Worm (Caenorhabditis elegans) whole organism, L4 larva: ENCODE results near the gene mnm-2.

Experiments
- D1046.2 ChIP-seq: fragments of 200-800 bp; sonication (Bioruptor generic); IDR thresholded peaks from 2 replicates; pipeline ENCODE4 v1.3.6; 2022; ENCODE audit warnings: missing genetic modification characterization, missing compliant biosample characterization
- F10B5.3 ChIP-seq: sonication (generic microtip); optimal IDR thresholded peaks from 2 replicates; lab custom pipeline; 2016; ENCODE audit warnings: mild to moderate bottlenecking, missing genetic modification characterization, missing compliant biosample characterization
- Y48G9A.11 ChIP-seq: fragments of 200-800 bp; sonication (Bioruptor generic); IDR thresholded peaks from 2 replicates; pipeline ENCODE4 v1.3.6; 2022; ENCODE audit warnings: missing genetic modification reagents, missing genetic modification characterization, missing compliant biosample characterization
- ZK337.2 ChIP-seq: fragments of 200-800 bp; sonication (Bioruptor generic); IDR thresholded peaks from 2 replicates; pipeline ENCODE4 v1.3.6; 2022; ENCODE audit warnings: missing genetic modification reagents, missing genetic modification characterization, missing compliant biosample characterization
- aha-1 ChIP-seq: fragments of 150-350 bp; peaks from one replicate; lab custom pipeline; 2014; ENCODE audit warnings: missing biosample characterization, missing genetic modification characterization
- ces-1 ChIP-seq: fragments of 150-350 bp; sonication (generic microtip); optimal IDR thresholded peaks from 4 replicates; lab custom pipeline; 2014; ENCODE audit warnings: missing biosample characterization, missing genetic modification reagents, missing genetic modification characterization
- ctbp-1 ChIP-seq: fragments of 200-800 bp; sonication (Bioruptor generic); IDR thresholded peaks from 2 replicates; pipeline ENCODE4 v1.3.6; 2022; ENCODE audit warnings: missing genetic modification reagents, missing genetic modification characterization, missing compliant biosample characterization
- dmd-6 ChIP-seq: fragments of 200-800 bp; sonication (Bioruptor generic); IDR thresholded peaks from 2 replicates; pipeline ENCODE4 v1.3.6; 2022; ENCODE audit warnings: missing genetic modification reagents, missing genetic modification characterization, missing compliant biosample characterization
- dve-1 ChIP-seq: sonication (generic microtip); optimal IDR thresholded peaks from 2 replicates; lab custom pipeline; 2017; ENCODE audit warnings: antibody characterized with exemption, mild to moderate bottlenecking, missing genetic modification characterization, missing compliant biosample characterization; ENCODE audit not compliant: insufficient read depth
- egl-27 ChIP-seq: sonication (generic microtip); optimal IDR thresholded peaks from 3 replicates; lab custom pipeline; 2017; ENCODE audit warnings: missing biosample characterization, missing genetic modification reagents, missing genetic modification characterization
- egl-43 ChIP-seq: fragments of 200-800 bp; sonication (Bioruptor generic); IDR thresholded peaks from 2 replicates; pipeline ENCODE4 v1.3.6; 2022; ENCODE audit warnings: missing genetic modification reagents, missing genetic modification characterization, missing compliant biosample characterization
- gei-8 ChIP-seq: fragments of 200-800 bp; sonication (Bioruptor generic); optimal IDR thresholded peaks from 2 replicates; lab custom pipeline; 2018; ENCODE audit warnings: mild to moderate bottlenecking, missing genetic modification characterization, missing compliant biosample characterization
- hif-1 ChIP-seq, 2 experiments: sonication (generic microtip); optimal IDR thresholded peaks; 2 replicates each; lab custom pipeline; 2016 to 2017; ENCODE audit warnings: missing compliant biosample characterization in 2 of 2, missing genetic modification characterization in 2 of 2, missing genetic modification reagents in 2 of 2, missing genotype in 2 of 2, mild to moderate bottlenecking in 1 of 2
- hlh-11 ChIP-seq: fragments of 200-800 bp; sonication (Bioruptor generic); optimal IDR thresholded peaks from 2 replicates; lab custom pipeline; 2018; ENCODE audit warnings: mild to moderate bottlenecking, missing genetic modification characterization, missing compliant biosample characterization
- hmg-1.1 ChIP-seq: fragments of 200-800 bp; sonication (Bioruptor generic); IDR thresholded peaks from 2 replicates; pipeline ENCODE4 v1.3.6; 2022; ENCODE audit warnings: missing genetic modification reagents, missing genetic modification characterization, missing compliant biosample characterization
- lin-1 ChIP-seq: fragments of 200-800 bp; sonication (Bioruptor generic); IDR thresholded peaks from 2 replicates; pipeline ENCODE4 v1.3.6; 2022; ENCODE audit warnings: missing genetic modification reagents, missing genetic modification characterization, missing compliant biosample characterization
- lin-38 ChIP-seq: fragments of 200-800 bp; sonication (Bioruptor generic); IDR thresholded peaks from 2 replicates; pipeline ENCODE4 v1.3.6; 2022; ENCODE audit warnings: missing genetic modification reagents, missing genetic modification characterization, missing compliant biosample characterization
- lin-39 ChIP-seq: fragments of 150-350 bp; optimal IDR thresholded peaks from 2 replicates; lab custom pipeline; 2014; ENCODE audit warnings: missing biosample characterization, missing genetic modification reagents, missing genetic modification characterization
- madf-9 ChIP-seq: fragments of 200-800 bp; sonication (Bioruptor generic); conservative IDR thresholded peaks from 2 replicates; pipeline ENCODE4 v1.3.6; 2022; ENCODE audit warnings: missing genetic modification reagents, missing genetic modification characterization, missing compliant biosample characterization
- mes-2 ChIP-seq: sonication (generic microtip); optimal IDR thresholded peaks from 2 replicates; lab custom pipeline; 2016; ENCODE audit warnings: missing genotype, mild to moderate bottlenecking, missing genetic modification characterization, missing compliant biosample characterization; ENCODE audit not compliant: poor library complexity, severe bottlenecking
- nhr-11 ChIP-seq: fragments of 150-350 bp; optimal IDR thresholded peaks from 2 replicates; lab custom pipeline; 2014; ENCODE audit warnings: missing biosample characterization, missing genetic modification characterization
- nhr-25 ChIP-seq: sonication (generic microtip); optimal IDR thresholded peaks from 2 replicates; lab custom pipeline; 2017; ENCODE audit warnings: missing genetic modification characterization, mild to moderate bottlenecking, missing compliant biosample characterization, antibody characterized with exemption, moderate library complexity, borderline replicate concordance; ENCODE audit not compliant: insufficient read depth
- nhr-28 ChIP-seq: fragments of 150-350 bp; optimal IDR thresholded peaks from 2 replicates; lab custom pipeline; 2014; ENCODE audit warnings: missing biosample characterization, missing genetic modification characterization
- nhr-77 ChIP-seq: fragments of 150-350 bp; optimal IDR thresholded peaks from 2 replicates; lab custom pipeline; 2014; ENCODE audit warnings: missing biosample characterization, missing genetic modification characterization
- php-3 ChIP-seq: fragments of 200-800 bp; sonication (Bioruptor generic); IDR thresholded peaks from 2 replicates; pipeline ENCODE4 v1.3.6; 2022; ENCODE audit warnings: missing genetic modification reagents, missing genetic modification characterization, missing compliant biosample characterization
- pqm-1 ChIP-seq: sonication (generic microtip); optimal IDR thresholded peaks from 2 replicates; lab custom pipeline; 2017; ENCODE audit warnings: missing biosample characterization, missing genetic modification characterization
- rbr-2 ChIP-seq: sonication (generic microtip); optimal IDR thresholded peaks from 2 replicates; lab custom pipeline; 2016; ENCODE audit warnings: missing genotype, missing genetic modification characterization, missing compliant biosample characterization
- saeg-2 ChIP-seq: fragments of 200-800 bp; sonication (Bioruptor generic); IDR thresholded peaks from 2 replicates; pipeline ENCODE4 v1.3.6; 2022; ENCODE audit warnings: missing genetic modification reagents, missing genetic modification characterization, missing compliant biosample characterization
- sdz-12 ChIP-seq: fragments of 200-800 bp; sonication (Bioruptor generic); optimal IDR thresholded peaks from 2 replicates; lab custom pipeline; 2018; ENCODE audit warnings: mild to moderate bottlenecking, missing genetic modification characterization, missing compliant biosample characterization
- set-16 ChIP-seq: fragments of 200-800 bp; sonication (Bioruptor generic); IDR thresholded peaks from 2 replicates; pipeline ENCODE4 v1.3.6; 2022; ENCODE audit warnings: missing genetic modification reagents, missing genetic modification characterization, missing compliant biosample characterization
- snpc-4 ChIP-seq: fragments of 150-350 bp; optimal IDR thresholded peaks from 2 replicates; lab custom pipeline; 2014; ENCODE audit warnings: missing biosample characterization, missing genetic modification characterization
- spr-3 ChIP-seq: fragments of 200-800 bp; sonication (Bioruptor generic); optimal IDR thresholded peaks from 2 replicates; lab custom pipeline; 2018; ENCODE audit warnings: mild to moderate bottlenecking, missing genetic modification characterization, missing compliant biosample characterization
- unc-130 ChIP-seq: sonication (generic microtip); optimal IDR thresholded peaks from 2 replicates; lab custom pipeline; 2016; ENCODE audit warnings: missing genetic modification reagents, missing genetic modification characterization, missing compliant biosample characterization
- unc-62 ChIP-seq, 3 experiments: fragments of 150-350 bp in 1 of 3; sonication (generic microtip); optimal IDR thresholded peaks in 2 of 3; peaks in 1 of 3; 1 replicate in 1 of 3; 2 replicates in 2 of 3; lab custom pipeline; 2014 to 2017; ENCODE audit warnings: missing biosample characterization in 3 of 3, missing genetic modification characterization in 3 of 3, missing genetic modification reagents in 3 of 3, missing genotype in 1 of 3
- zfp-2 ChIP-seq: sonication (generic microtip); optimal IDR thresholded peaks from 2 replicates; lab custom pipeline; 2016; ENCODE audit warnings: mild to moderate bottlenecking, missing genetic modification characterization, missing compliant biosample characterization

The mnm-2 gene

DNA sequence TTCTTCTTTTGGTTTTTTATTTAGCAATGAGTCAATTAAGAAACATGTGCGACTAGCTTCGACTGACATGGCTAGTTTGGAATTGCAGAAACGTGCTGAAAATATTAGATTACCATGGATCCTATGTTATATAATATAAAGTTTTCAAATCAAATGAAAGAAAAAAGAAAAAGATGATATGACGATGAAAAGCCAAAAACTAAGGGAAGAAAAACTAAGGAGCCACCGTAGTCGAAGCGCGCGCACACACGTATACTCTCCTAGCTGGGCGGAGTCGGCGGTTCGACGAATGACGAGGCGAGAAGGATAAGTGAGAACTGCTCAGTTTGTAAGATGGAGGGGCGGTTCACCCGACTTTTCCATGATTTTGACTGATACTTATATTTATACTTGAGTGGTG lies at the start of gene mnm-2:
TSS of gene mnm-2 (minus strand) at position 101 of the 400 bp plus-strand sequence.
- no peak for TF ChIP-seq madf-9 (GFP tag; lab: Robert Waterston, UW)
- TF ChIP-seq saeg-2 (GFP tag; lab: Robert Waterston, UW), result no peak
- TF ChIP-seq gei-8 (GFP tag; lab: Kevin White, UChicago), result no peak
- TF ChIP-seq unc-62 (GFP tag; optimal IDR thresholded peaks at IDR 0.05 in 1 of 2; lab: Kevin White, UChicago), result no peak
- TF ChIP-seq unc-62 (tag; optimal IDR thresholded peaks at IDR 0.05; lab: Kevin White, UChicago), result no peak
- TF ChIP-seq unc-130 (GFP tag; lab: Kevin White, UChicago), result no peak
- no peak for TF ChIP-seq F10B5.3 (tag; lab: Kevin White, UChicago)
- no peak for TF ChIP-seq spr-3
- TF ChIP-seq, all 104 proteins: peak for 0

DNA sequence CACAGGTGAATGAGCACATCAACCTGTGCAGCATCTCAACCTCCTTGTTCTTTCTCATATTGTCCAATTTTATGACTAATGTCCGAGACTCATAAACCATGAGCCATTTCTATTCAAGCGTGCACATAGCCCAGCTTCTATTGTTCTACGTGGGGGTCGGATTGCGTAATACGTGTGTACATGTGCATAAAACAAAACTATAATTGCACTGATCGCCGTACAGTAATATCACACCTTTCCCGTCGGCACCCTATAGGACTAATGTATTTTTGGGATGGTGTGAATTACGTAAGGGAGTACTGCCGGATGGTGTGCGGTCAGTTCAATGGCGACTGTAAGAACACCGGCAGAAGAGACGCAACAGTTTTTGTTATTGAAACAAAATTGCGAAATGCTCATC lies 45.2 kb upstream of the mnm-2 start:
- TF ChIP-seq ZK337.2 (GFP tag; lab: Robert Waterston, UW) (no peak), mes-2 (tag; lab: Kevin White, UChicago) (peak; percentile 27), aha-1 (peak; percentile 4), set-16 (GFP tag; lab: Robert Waterston, UW) (no peak)

DNA sequence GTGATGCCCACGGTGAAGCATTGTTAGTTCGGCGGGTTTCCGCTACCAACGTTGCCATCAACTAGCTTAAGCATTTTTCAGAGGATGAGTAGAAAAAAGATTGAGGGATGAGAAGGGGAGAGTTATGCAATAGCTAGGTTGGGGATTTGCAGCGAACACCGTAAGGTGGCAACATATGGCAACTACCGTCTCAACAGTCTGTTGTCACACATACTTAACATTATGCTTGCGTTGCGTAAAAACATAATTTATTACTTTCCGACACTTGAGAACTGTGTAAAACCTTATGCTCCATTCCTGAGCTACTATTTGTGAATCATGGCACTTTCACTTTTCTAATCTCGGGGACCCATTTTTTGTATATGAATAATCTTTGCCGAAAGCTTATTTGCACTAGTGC lies 42.0 kb upstream of the mnm-2 start:
- TF ChIP-seq sdz-12 (no peak), nhr-28 (no peak), nhr-77 (no peak), lin-1 (no peak), pqm-1 (tag; lab: Kevin White, UChicago) (no peak), nhr-11 (no peak), ctbp-1 (no peak), zfp-2 (no peak), php-3 (no peak), ces-1 (no peak)

DNA sequence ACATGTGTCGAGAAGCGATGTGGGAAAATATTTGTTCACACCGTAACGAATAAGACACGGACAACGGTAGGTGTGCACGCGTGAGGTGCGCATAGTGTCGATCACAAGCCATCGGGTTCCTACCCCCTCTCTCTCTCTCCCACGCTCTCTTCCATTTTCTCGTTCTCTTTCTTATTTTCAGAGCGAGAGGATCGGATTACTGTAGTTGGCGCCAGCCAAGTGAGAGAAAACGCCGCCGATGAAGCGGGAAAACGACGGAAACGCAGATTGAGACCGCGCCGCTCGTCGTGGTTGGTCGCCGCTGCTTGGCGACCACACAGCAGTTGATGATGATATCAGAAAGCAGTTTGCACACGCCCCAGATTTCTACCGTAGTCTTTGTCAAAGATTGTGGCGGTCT lies 39.7 kb upstream of the mnm-2 start:
- TF ChIP-seq lin-39 (tag; lab: Kevin White, UChicago), result no peak
- peak; percentile 6 for TF ChIP-seq hlh-11
- TF ChIP-seq unc-62 (GFP tag; optimal IDR thresholded peaks at IDR 0.05 in 1 of 2; lab: Kevin White, UChicago), result peak in 1 of 2 experiments; percentile 50
- no peak for TF ChIP-seq unc-62 (tag; optimal IDR thresholded peaks at IDR 0.05; lab: Kevin White, UChicago)
- TF ChIP-seq set-16 (GFP tag; lab: Robert Waterston, UW), result peak; percentile 62
- no peak for TF ChIP-seq madf-9 (GFP tag; lab: Robert Waterston, UW)
- TF ChIP-seq dve-1 (tag; lab: Kevin White, UChicago), result peak; percentile 1
- TF ChIP-seq egl-43 (GFP tag; lab: Robert Waterston, UW), result 0 out of 2 replicates have a peak, but pooled peaks have one; percentile 46
- TF ChIP-seq, all 104 proteins: peak for 5

DNA sequence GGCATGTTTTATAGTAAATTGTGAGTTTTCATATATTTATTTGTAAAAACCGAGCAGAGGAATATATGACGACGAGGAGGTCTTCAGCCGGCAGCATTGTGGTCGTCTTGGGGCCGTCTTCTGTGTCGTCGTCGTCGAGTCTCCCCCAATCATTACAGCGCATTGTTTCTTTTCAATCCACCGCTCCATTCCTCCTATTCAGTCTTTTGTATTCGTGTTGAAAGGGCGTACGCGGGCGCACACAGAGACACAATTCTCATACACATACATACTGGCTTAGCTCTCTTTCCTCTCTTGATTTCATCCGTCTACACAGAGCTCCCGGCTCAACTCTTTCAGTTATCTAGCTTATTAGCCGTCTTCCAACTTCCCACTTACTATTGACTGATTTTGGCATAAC lies 38.9 kb upstream of the mnm-2 start, which contains the start of gene sox-2:
TSS of gene sox-2 (minus strand) at position 100 of the 400 bp plus-strand sequence.
- peak; percentile 83 for TF ChIP-seq aha-1
- TF ChIP-seq egl-27 (tag; lab: Kevin White, UChicago), result no peak

DNA sequence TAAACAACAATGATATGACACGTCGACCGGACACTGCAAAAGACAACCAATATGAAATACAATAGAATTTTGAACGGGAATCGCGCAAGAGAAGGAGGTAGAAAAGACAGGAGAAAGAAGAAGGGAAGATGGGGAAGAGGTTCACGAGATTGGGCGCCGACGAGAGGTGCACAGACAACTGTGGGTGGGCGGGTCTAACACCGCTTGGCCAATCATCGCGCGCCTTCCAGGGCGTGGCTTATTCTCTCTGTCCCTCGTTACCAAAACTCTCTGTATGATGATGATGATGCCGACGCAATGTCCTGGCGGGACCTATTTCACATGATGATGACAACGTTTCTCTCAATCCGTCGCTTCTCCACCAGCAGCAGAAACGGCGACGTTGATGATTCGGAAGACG lies 35.8 kb upstream of the mnm-2 start:
- TF ChIP-seq aha-1 (peak; percentile 24), Y48G9A.11 (GFP tag; lab: Robert Waterston, UW) (no peak), nhr-25 (tag; lab: Kevin White, UChicago) (no peak), set-16 (GFP tag; lab: Robert Waterston, UW) (peak; percentile 49), D1046.2 (GFP tag; lab: Robert Waterston, UW) (no peak), dmd-6 (no peak), lin-38 (GFP tag; lab: Robert Waterston, UW) (no peak), egl-43 (GFP tag; lab: Robert Waterston, UW) (0 out of 2 replicates have a peak, but pooled peaks have one; percentile 21), hmg-1.1 (0 out of 2 replicates have a peak, but pooled peaks have one; percentile 6), rbr-2 (tag; lab: Kevin White, UChicago) (peak; percentile 12), hif-1 (tag; optimal IDR thresholded peaks at IDR 0.05; lab: Kevin White, UChicago) (no peak), unc-62 (GFP tag; optimal IDR thresholded peaks at IDR 0.05 in 1 of 2; lab: Kevin White, UChicago) (no peak), unc-62 (tag; optimal IDR thresholded peaks at IDR 0.05; lab: Kevin White, UChicago) (no peak), snpc-4 (tag; lab: Kevin White, UChicago) (no peak)
- TF ChIP-seq, all 104 proteins: peak for 5
